Worm (Caenorhabditis elegans): Measurements from ENCODE around the gene F08D12.2.
A peak's percentile ranks its signal among the peaks of the same experiment; 100 is the strongest.

Gene F08D12.2

ce11 chrII:2735644-2736043, 45.8 kb upstream of the F08D12.2 start (continued):
- peak; percentile 64; the same call in 1 of the 2 replicates for TF ChIP-seq F26F4.8 (GFP tag; conservative IDR thresholded peaks at IDR 0.05)
- peak; percentile 80 for TF ChIP-seq aha-1 (tag)
- TF ChIP-seq mes-2 (tag; optimal IDR thresholded peaks at IDR 0.05; ENCODE audit: poor library complexity, severe bottlenecking): peak; percentile 43
- TF ChIP-seq dmd-6 (GFP tag; IDR thresholded peaks at IDR 0.05): peak; percentile 29; the same call in 1 of the 2 replicates
- TF ChIP-seq ceh-82 (tag; optimal IDR thresholded peaks at IDR 0.05): no peak
- no peak for TF ChIP-seq unc-39 (tag; optimal IDR thresholded peaks at IDR 0.05)
- TF ChIP-seq snpc-1.2 (GFP tag; IDR thresholded peaks at IDR 0.05): peak; percentile 65
- TF ChIP-seq cey-2 (tag; optimal IDR thresholded peaks at IDR 0.05; ENCODE audit: borderline replicate concordance, insufficient read depth): no peak
- peak; percentile 63 for TF ChIP-seq lin-38 (GFP tag; IDR thresholded peaks at IDR 0.05)
- TF ChIP-seq madf-5 (GFP tag; IDR thresholded peaks at IDR 0.05): no peak
- TF ChIP-seq ceh-28 (tag; optimal IDR thresholded peaks at IDR 0.05): no peak
- TF ChIP-seq Y75B8A.6 (GFP tag; IDR thresholded peaks at IDR 0.05): no peak
- 0 out of 2 replicates have a peak, but pooled peaks have one; percentile 71 for TF ChIP-seq F44E2.7 (GFP tag; IDR thresholded peaks at IDR 0.05)
- TF ChIP-seq saeg-2 (GFP tag; IDR thresholded peaks at IDR 0.05): no peak
- 0 out of 2 replicates have a peak, but pooled peaks have one; percentile 19 for TF ChIP-seq D1046.2 (GFP tag; IDR thresholded peaks at IDR 0.05)
- no peak for TF ChIP-seq nhr-102 (tag; optimal IDR thresholded peaks at IDR 0.05)
- TF ChIP-seq mdt-29 (GFP tag; IDR thresholded peaks at IDR 0.05): peak; percentile 52; the same call in 1 of the 2 replicates
- TF ChIP-seq lin-13 (GFP tag; optimal IDR thresholded peaks at IDR 0.05): peak; percentile 46
- TF ChIP-seq pqm-1 (tag; optimal IDR thresholded peaks at IDR 0.05): no peak
- TF ChIP-seq Y105C5A.15 (GFP tag; IDR thresholded peaks at IDR 0.05): 0 out of 2 replicates have a peak, but pooled peaks have one; percentile 61
- no peak for TF ChIP-seq daf-19 (GFP tag; conservative IDR thresholded peaks at IDR 0.05)
- no peak for TF ChIP-seq F37D6.2 (tag; optimal IDR thresholded peaks at IDR 0.05)

ce11 chrII:2736156-2736728, 45.2 kb upstream of the F08D12.2 start, which contains the start of gene T05A8.8:
Gene T05A8.8 (plus strand): TSS chrII:2736678.
- TF ChIP-seq egl-43 (GFP tag; IDR thresholded peaks at IDR 0.05) (peak; percentile 67), unc-130 (GFP tag; optimal IDR thresholded peaks at IDR 0.05) (no peak), lim-7 (GFP tag; IDR thresholded peaks at IDR 0.05) (0 out of 2 replicates have a peak, but pooled peaks have one; percentile 48), Y75B8A.6 (GFP tag; IDR thresholded peaks at IDR 0.05) (0 out of 2 replicates have a peak, but pooled peaks have one; percentile 34), nhr-48 (tag; optimal IDR thresholded peaks at IDR 0.05) (no peak), hif-1 (tag; optimal IDR thresholded peaks at IDR 0.05) (no peak), unc-62 (GFP tag; optimal IDR thresholded peaks at IDR 0.05 in 1 of 2) (peak in 1 of 2 experiments; percentile 51), unc-62 (tag; optimal IDR thresholded peaks at IDR 0.05) (no peak), nhr-42 (GFP tag; IDR thresholded peaks at IDR 0.05) (no peak), lin-15B (tag; optimal IDR thresholded peaks at IDR 0.05) (no peak), madf-9 (GFP tag; conservative IDR thresholded peaks at IDR 0.05) (0 out of 2 replicates have a peak, but pooled peaks have one; percentile 15), ceh-44 (GFP tag; IDR thresholded peaks at IDR 0.05) (no peak), madf-5 (GFP tag; IDR thresholded peaks at IDR 0.05) (0 out of 4 replicates have a peak, but pooled peaks have one; percentile 27 to 41), nhr-76 (tag; optimal IDR thresholded peaks at IDR 0.05) (no peak), D1046.2 (GFP tag; IDR thresholded peaks at IDR 0.05) (0 out of 2 replicates have a peak, but pooled peaks have one; percentile 36), Y48G9A.11 (GFP tag; IDR thresholded peaks at IDR 0.05) (no peak), vab-7 (GFP tag; IDR thresholded peaks at IDR 0.05) (0 out of 2 replicates have a peak, but pooled peaks have one; percentile 35), nhr-237 (tag; optimal IDR thresholded peaks at IDR 0.05) (no peak), F26F4.8 (GFP tag; conservative IDR thresholded peaks at IDR 0.05) (peak; percentile 70; the same call in 1 of the 2 replicates), daf-8 (GFP tag; IDR thresholded peaks at IDR 0.05) (no peak), aly-2 (tag; optimal IDR thresholded peaks at IDR 0.05) (no peak), dmd-8 (GFP tag; IDR thresholded peaks at IDR 0.05) (0 out of 2 replicates have a peak, but pooled peaks have one; percentile 5), hmg-1.1 (GFP tag; IDR thresholded peaks at IDR 0.05) (no peak)

Measured in whole organism, L4 larva.